Fruit fly (Drosophila melanogaster): ENCODE results near the gene PolQ.

The PolQ gene

DNA sequence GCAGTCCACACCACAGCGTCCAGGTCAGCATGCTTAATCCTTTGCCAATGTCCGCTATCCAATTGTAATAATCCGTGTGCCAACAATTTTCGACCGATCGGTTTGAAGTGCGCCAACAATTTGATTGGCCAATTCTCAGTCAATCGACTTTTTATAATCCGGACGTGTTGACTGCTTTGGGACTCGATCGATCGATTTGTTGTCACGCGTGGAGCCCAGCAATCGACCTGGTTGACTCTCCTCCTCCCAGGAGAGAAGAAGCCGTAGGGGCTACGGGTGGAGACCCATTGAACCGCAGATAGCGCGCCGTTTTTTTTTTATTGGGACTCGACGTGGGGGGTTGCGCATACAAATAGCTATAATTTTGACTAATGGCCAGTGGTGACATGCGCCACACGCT, 30.8 kb downstream of the PolQ start, which contains the start of gene Cyp313a4:
Cyp313a4 (minus strand) TSS at position 101 of the 400 bp plus-strand sequence.
- TF ChIP-seq CG4496 (GFP tag; IDR thresholded peaks at IDR 0.05) (no peak), Ets98B (GFP tag; IDR thresholded peaks at IDR 0.05) (no peak), CG15710 (tag; optimal IDR thresholded peaks at IDR 0.05) (no peak), CG14655 (GFP tag; optimal IDR thresholded peaks at IDR 0.05) (no peak), CG9948 (tag; optimal IDR thresholded peaks at IDR 0.05) (no peak), CG17806 (tag; optimal IDR thresholded peaks at IDR 0.05) (no peak), CG32121 (GFP tag; IDR thresholded peaks at IDR 0.05) (no peak), gl (tag; optimal IDR thresholded peaks at IDR 0.05) (no peak), CG8301 (tag; optimal IDR thresholded peaks at IDR 0.05) (no peak), CG13204 (GFP tag; optimal IDR thresholded peaks at IDR 0.05) (no peak), CG34367 (tag; optimal IDR thresholded peaks at IDR 0.05) (no peak), CG10348 (GFP tag; IDR thresholded peaks at IDR 0.05) (no peak)

DNA sequence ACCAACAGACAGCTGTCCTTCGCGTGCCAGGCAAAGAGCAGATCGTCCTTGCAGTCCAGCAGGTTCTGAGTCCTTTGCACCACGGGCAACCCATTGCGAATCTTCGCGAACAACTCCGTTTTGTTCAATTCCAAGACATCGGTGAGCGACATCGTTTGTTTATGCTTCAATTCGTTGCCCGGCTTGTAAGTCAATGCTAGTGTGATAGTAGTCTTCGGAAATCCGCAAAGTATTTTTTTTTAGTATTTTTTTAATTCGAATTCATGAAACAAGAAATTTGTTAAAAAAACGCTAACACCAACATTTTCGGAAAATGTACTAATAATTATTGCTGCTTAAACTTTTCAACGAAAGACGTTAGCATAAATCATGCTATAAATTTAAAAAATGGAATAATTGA, 33.2 kb downstream of the PolQ start, which contains the start of gene mbo:
mbo (minus strand) TSS at position 203 of the 400 bp plus-strand sequence.
- TF ChIP-seq CG4496 (GFP tag; IDR thresholded peaks at IDR 0.05) (no peak), CG17806 (tag; optimal IDR thresholded peaks at IDR 0.05) (no peak), CG34367 (tag; optimal IDR thresholded peaks at IDR 0.05) (no peak), D1 (tag; optimal IDR thresholded peaks at IDR 0.05) (no peak), CG15710 (tag; optimal IDR thresholded peaks at IDR 0.05) (no peak), Ets98B (GFP tag; IDR thresholded peaks at IDR 0.05) (no peak), CG8301 (tag; optimal IDR thresholded peaks at IDR 0.05) (no peak), CG12605 (GFP tag; IDR thresholded peaks at IDR 0.05) (no peak), gl (tag; optimal IDR thresholded peaks at IDR 0.05) (no peak), CG10348 (GFP tag; IDR thresholded peaks at IDR 0.05) (no peak), CG9948 (tag; optimal IDR thresholded peaks at IDR 0.05) (no peak), Pif1A (GFP tag; optimal IDR thresholded peaks at IDR 0.05) (no peak), CG13204 (GFP tag; optimal IDR thresholded peaks at IDR 0.05) (no peak), fd96Ca (GFP tag; IDR thresholded peaks at IDR 0.05) (no peak), rn (GFP tag; IDR thresholded peaks at IDR 0.05) (no peak), CG32121 (GFP tag; IDR thresholded peaks at IDR 0.05) (no peak), EcR (GFP tag; optimal IDR thresholded peaks at IDR 0.05) (no peak), Snoo (tag; optimal IDR thresholded peaks at IDR 0.05) (no peak), Pif1B (GFP tag; optimal IDR thresholded peaks at IDR 0.05) (no peak)

DNA sequence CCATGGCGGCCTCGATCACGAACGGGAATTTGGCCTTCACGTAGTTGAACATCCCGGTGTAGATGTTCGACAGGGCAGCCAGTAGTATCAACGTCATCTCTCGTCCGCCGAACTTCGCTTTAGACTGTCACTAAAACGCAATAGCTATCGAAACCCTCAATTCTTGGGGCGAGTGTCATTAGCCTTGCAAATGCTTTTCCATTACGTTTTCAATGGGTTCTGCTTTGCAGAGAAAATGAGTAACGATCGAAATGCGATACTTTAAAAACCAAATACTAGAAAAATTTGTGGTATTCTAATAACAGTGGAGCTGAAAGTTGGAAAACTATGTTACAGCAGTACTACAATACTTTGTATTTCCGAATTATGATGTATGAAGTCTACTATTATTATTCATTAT, 35.9 kb downstream of the PolQ start, which contains the start of gene CG43630:
CG43630 (minus strand) TSS at position 101 of the 400 bp plus-strand sequence.
- TF ChIP-seq CG4496 (GFP tag; IDR thresholded peaks at IDR 0.05) (no peak), rn (GFP tag; IDR thresholded peaks at IDR 0.05) (no peak), Snoo (tag; optimal IDR thresholded peaks at IDR 0.05) (no peak), CG10348 (GFP tag; IDR thresholded peaks at IDR 0.05) (no peak), Pif1A (GFP tag; optimal IDR thresholded peaks at IDR 0.05) (no peak), CG12605 (GFP tag; IDR thresholded peaks at IDR 0.05) (no peak), CG34367 (tag; optimal IDR thresholded peaks at IDR 0.05) (no peak), CG14655 (GFP tag; optimal IDR thresholded peaks at IDR 0.05) (no peak), CG15710 (tag; optimal IDR thresholded peaks at IDR 0.05) (no peak), CG32121 (GFP tag; IDR thresholded peaks at IDR 0.05) (no peak), EcR (GFP tag; optimal IDR thresholded peaks at IDR 0.05) (no peak), fd96Ca (GFP tag; IDR thresholded peaks at IDR 0.05) (no peak), gl (tag; optimal IDR thresholded peaks at IDR 0.05) (no peak), Ets98B (GFP tag; IDR thresholded peaks at IDR 0.05) (no peak), Pif1B (GFP tag; optimal IDR thresholded peaks at IDR 0.05) (no peak), D1 (tag; optimal IDR thresholded peaks at IDR 0.05) (no peak)

DNA sequence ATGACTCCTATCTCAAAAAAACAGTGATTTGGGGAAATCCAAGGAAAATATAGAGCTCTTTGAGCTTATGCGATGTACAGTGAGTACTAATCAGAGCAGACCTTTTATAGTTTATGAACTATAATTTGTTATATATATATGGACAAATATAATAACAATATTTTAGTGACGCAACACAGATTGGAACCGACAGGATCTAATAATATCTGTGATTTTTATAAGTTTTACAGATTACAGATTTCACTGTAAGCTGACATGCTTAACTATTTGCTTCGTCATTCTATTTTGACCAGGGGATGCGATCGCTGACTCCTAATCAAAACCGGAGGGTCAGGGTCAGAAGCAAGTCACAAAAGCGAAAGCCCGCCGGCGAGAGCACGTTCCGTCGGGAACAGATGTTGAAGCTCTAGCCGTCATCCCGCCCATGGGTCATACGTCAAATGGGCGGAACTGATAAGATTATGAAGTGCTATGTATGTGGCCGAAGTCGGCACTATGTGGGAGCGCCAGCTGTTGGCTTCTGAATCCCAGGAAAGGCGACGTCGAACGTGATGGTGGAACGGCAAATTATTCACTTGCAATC, 38.0 kb downstream of the PolQ start, which contains the start of gene Gnmt:
Gnmt (plus strand) TSS at position 568 of the 583 bp plus-strand sequence.
- no peak for TF ChIP-seq CG8301 (tag; optimal IDR thresholded peaks at IDR 0.05)
- TF ChIP-seq Pif1B (GFP tag; optimal IDR thresholded peaks at IDR 0.05): no peak
- TF ChIP-seq gl (tag; optimal IDR thresholded peaks at IDR 0.05): no peak
- no peak for TF ChIP-seq CG8159 (tag; optimal IDR thresholded peaks at IDR 0.05)
- no peak for TF ChIP-seq CG4496 (GFP tag; IDR thresholded peaks at IDR 0.05)
- no peak for TF ChIP-seq Ets98B (GFP tag; IDR thresholded peaks at IDR 0.05)

DNA sequence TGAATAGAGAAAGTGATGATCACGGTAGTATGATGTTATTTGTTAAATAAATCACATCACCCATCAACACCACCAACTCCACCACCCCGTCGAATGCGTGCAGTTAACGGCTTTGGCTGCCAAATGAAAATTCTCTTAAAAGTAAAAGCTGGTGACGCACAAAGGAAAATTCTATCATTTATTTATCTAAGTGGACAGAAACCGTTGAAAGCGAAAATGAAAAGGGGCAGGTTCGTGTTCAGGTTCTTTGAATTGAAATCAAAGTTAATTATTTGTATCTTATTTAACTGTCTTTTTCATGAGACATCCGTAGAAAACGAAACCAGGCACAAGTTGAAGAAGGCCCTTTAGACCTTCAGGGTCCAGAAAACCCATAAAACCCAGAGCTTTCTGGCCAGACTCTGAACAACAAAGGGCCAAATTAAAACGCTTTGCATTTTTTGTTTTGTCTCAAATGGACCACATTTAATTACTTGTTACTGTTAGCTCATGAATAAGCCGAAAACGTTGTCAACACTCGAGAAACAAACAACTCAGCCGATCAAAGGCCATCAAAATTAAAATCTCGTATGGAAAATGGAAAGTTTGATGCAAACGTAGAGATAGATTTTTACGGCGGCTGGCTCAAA, 45.8 kb downstream of the PolQ start:
- no peak for TF ChIP-seq CG12605 (GFP tag; IDR thresholded peaks at IDR 0.05)
- TF ChIP-seq CG9948 (tag; optimal IDR thresholded peaks at IDR 0.05): no peak
- TF ChIP-seq CG8159 (tag; optimal IDR thresholded peaks at IDR 0.05): no peak
- no peak for TF ChIP-seq gl (tag; optimal IDR thresholded peaks at IDR 0.05)
- TF ChIP-seq Snoo (tag; optimal IDR thresholded peaks at IDR 0.05): no peak
- TF ChIP-seq CG17806 (tag; optimal IDR thresholded peaks at IDR 0.05): no peak
- TF ChIP-seq EcR (GFP tag; optimal IDR thresholded peaks at IDR 0.05): no peak
- no peak for TF ChIP-seq fd96Ca (GFP tag; IDR thresholded peaks at IDR 0.05)

DNA sequence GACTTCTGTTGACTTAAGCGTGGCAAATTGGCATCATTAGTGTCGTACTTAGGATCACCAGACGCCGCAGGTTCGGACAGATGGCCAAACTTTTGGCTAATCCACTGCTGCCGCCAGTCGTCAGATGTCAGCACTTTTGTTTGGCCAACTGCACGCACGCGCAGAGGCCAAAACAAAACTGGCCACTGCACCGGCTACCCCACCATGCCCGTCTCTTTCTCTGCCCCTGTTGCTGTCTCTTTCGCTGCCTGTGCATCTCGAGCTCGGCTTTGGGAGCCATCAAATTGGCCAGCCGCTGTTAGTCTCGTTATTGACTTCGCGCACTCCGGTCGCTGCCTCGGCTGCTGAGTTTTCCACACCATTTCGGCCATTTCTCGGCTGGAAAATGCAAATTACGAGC, 49.6 kb downstream of the PolQ start, which contains the start of gene CG14395:
CG14395 (plus strand) TSS at position 301 of the 400 bp plus-strand sequence.
- TF ChIP-seq Ets98B (GFP tag; IDR thresholded peaks at IDR 0.05) (0 out of 2 replicates have a peak, but pooled peaks have one; percentile 17), rn (GFP tag; IDR thresholded peaks at IDR 0.05) (no peak), CG4496 (GFP tag; IDR thresholded peaks at IDR 0.05) (peak; percentile 72; the same call in 2 of the 3 replicates), CG8301 (tag; optimal IDR thresholded peaks at IDR 0.05) (no peak), CG10348 (GFP tag; IDR thresholded peaks at IDR 0.05) (no peak)

Data from whole organism, pupa.